Fruit fly (Drosophila melanogaster): ENCODE results near the gene TfIIS.

DNA sequence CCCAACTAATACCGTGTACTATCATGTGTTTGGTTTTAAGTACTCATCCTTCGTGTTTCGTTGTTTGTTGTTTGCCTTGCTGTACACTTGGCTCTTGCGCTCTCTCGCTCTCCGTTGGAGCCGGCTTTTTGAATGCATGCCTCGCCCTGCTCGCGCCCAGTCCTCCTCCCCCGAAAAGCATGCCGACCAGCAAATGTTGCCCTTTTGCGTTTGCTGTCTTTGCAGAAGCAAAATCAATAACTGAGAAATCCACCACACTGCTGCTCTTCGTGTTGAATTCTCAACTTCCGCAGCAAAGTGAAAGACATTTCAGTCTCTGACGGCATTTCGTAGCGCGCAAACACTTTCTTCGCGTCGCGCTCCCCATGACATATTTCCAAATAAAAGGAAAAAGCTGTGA is 13.9 kb upstream of the TfIIS start, which contains the start of gene wwk:
- no peak for TF ChIP-seq psq (optimal IDR thresholded peaks at IDR 0.05)
- TF ChIP-seq pan (optimal IDR thresholded peaks at IDR 0.05), result no peak

Measured in whole organism.